Worm (Caenorhabditis elegans) whole organism, L1 larva: Measurements from ENCODE around the gene clc-8.

ENCODE experiments used
- C16A3.4 ChIP-seq: fragments of 150-350 bp; optimal IDR thresholded peaks from 2 replicates; lab custom pipeline; 2014; ENCODE audit warnings: missing biosample characterization, missing genetic modification characterization
- ama-1 ChIP-seq: fragments of 150-350 bp; optimal IDR thresholded peaks from 2 replicates; lab custom pipeline; 2014
- blmp-1 ChIP-seq: fragments of 150-350 bp; optimal IDR thresholded peaks from 2 replicates; lab custom pipeline; 2014; ENCODE audit warnings: missing biosample characterization, missing genetic modification characterization
- ceh-8 ChIP-seq: fragments of 200-800 bp; sonication (Bioruptor generic); optimal IDR thresholded peaks from 2 replicates; lab custom pipeline; 2018; ENCODE audit warnings: mild to moderate bottlenecking, missing genetic modification characterization, moderate library complexity, missing compliant biosample characterization
- dpl-1 ChIP-seq, 3 experiments: fragments of 150-350 bp in 2 of 3; sonication (generic microtip) in 1 of 3; optimal IDR thresholded peaks; 2 replicates each; lab custom pipeline; 2014 to 2017; ENCODE audit warnings: missing biosample characterization in 3 of 3, missing genetic modification characterization in 3 of 3, missing genetic modification reagents in 3 of 3
- efl-1 ChIP-seq, 4 experiments: fragments of 150-350 bp; optimal IDR thresholded peaks in 3 of 4; peaks in 1 of 4; 1 replicate in 1 of 4; 2 replicates in 3 of 4; lab custom pipeline; 2014; ENCODE audit warnings: missing biosample characterization in 2 of 4, missing genetic modification characterization in 2 of 4, missing genetic modification reagents in 2 of 4
- efl-3 ChIP-seq: fragments of 200-800 bp; sonication (Bioruptor generic); optimal IDR thresholded peaks from 2 replicates; lab custom pipeline; 2018; ENCODE audit warnings: mild to moderate bottlenecking, missing genetic modification characterization, missing compliant biosample characterization
- elt-2 ChIP-seq: sonication (generic microtip); optimal IDR thresholded peaks from 2 replicates; lab custom pipeline; 2016; ENCODE audit warnings: missing genetic modification characterization, mild to moderate bottlenecking, inconsistent platforms, missing compliant biosample characterization, missing genetic modification reagents
- elt-3 ChIP-seq, 6 experiments: fragments of 150-350 bp in 1 of 6; sonication (generic microtip); optimal IDR thresholded peaks; 2 replicates each; lab custom pipeline; 2017 to 2018; ENCODE audit warnings: missing biosample characterization in 6 of 6, missing genetic modification characterization in 6 of 6, inconsistent platforms in 1 of 6
- ets-5 ChIP-seq: fragments of 200-800 bp; sonication (Bioruptor generic); IDR thresholded peaks from 2 replicates; pipeline ENCODE4 v1.3.6; 2022; ENCODE audit warnings: missing genetic modification characterization, missing compliant biosample characterization
- fkh-10 ChIP-seq: sonication (generic microtip); optimal IDR thresholded peaks from 2 replicates; lab custom pipeline; 2017; ENCODE audit warnings: missing biosample characterization, missing genetic modification reagents, missing genetic modification characterization
- fos-1 ChIP-seq: fragments of 150-350 bp; optimal IDR thresholded peaks from 2 replicates; lab custom pipeline; 2014; ENCODE audit warnings: missing biosample characterization, missing genetic modification characterization
- hpl-2 ChIP-seq: fragments of 150-350 bp; optimal IDR thresholded peaks from 2 replicates; lab custom pipeline; 2014; ENCODE audit warnings: missing biosample characterization, missing genetic modification reagents, missing genetic modification characterization
- lin-13 ChIP-seq: fragments of 150-350 bp; optimal IDR thresholded peaks from 2 replicates; lab custom pipeline; 2014; ENCODE audit warnings: missing biosample characterization, missing genetic modification reagents, missing genetic modification characterization
- lin-14 ChIP-seq: fragments of 200-800 bp; sonication (Bioruptor generic); optimal IDR thresholded peaks from 2 replicates; lab custom pipeline; 2018; ENCODE audit warnings: mild to moderate bottlenecking, missing genetic modification characterization, moderate library complexity, missing compliant biosample characterization
- lin-15B ChIP-seq: fragments of 150-350 bp; sonication (generic microtip); optimal IDR thresholded peaks from 3 replicates; lab custom pipeline; 2014; ENCODE audit warnings: missing biosample characterization, missing genetic modification characterization
- lin-35 ChIP-seq, 2 experiments: fragments of 150-350 bp; optimal IDR thresholded peaks; 2 replicates each; lab custom pipeline; 2014; ENCODE audit warnings: missing biosample characterization in 2 of 2, missing genetic modification characterization in 2 of 2, missing genetic modification reagents in 2 of 2
- lin-39 ChIP-seq: fragments of 150-350 bp; optimal IDR thresholded peaks from 2 replicates; lab custom pipeline; 2014; ENCODE audit warnings: missing biosample characterization, missing genetic modification reagents, missing genetic modification characterization
- lsy-2 ChIP-seq, 2 experiments: fragments of 150-350 bp; optimal IDR thresholded peaks; 2 replicates each; lab custom pipeline; 2014; ENCODE audit warnings: missing biosample characterization in 2 of 2, missing genetic modification characterization in 2 of 2
- mab-9 ChIP-seq: fragments of 200-800 bp; sonication (Bioruptor generic); IDR thresholded peaks from 2 replicates; pipeline ENCODE4 v1.3.6; 2022; ENCODE audit warnings: missing genetic modification reagents, missing genetic modification characterization, missing compliant biosample characterization
- mdl-1 ChIP-seq, 2 experiments: fragments of 150-350 bp; optimal IDR thresholded peaks; 2 replicates each; lab custom pipeline; 2014 to 2017; ENCODE audit warnings: missing biosample characterization in 2 of 2, missing genetic modification characterization in 2 of 2, inconsistent platforms in 1 of 2
- nhr-11 ChIP-seq: fragments of 150-350 bp; optimal IDR thresholded peaks from 2 replicates; lab custom pipeline; 2014; ENCODE audit warnings: missing biosample characterization, missing genetic modification characterization
- nhr-19 ChIP-seq: fragments of 200-800 bp; sonication (Bioruptor generic); conservative IDR thresholded peaks from 2 replicates; pipeline ENCODE4 v1.3.6; 2022; ENCODE audit warnings: missing genetic modification characterization, missing compliant biosample characterization
- nhr-20 ChIP-seq: sonication (generic microtip); optimal IDR thresholded peaks from 2 replicates; lab custom pipeline; 2016; ENCODE audit warnings: mild to moderate bottlenecking, missing genetic modification characterization, missing compliant biosample characterization
- nhr-237 ChIP-seq: fragments of 150-350 bp; optimal IDR thresholded peaks from 2 replicates; lab custom pipeline; 2014; ENCODE audit warnings: missing biosample characterization, missing genetic modification characterization
- nhr-47 ChIP-seq: sonication (generic microtip); optimal IDR thresholded peaks from 2 replicates; lab custom pipeline; 2016; ENCODE audit warnings: mild to moderate bottlenecking, missing genetic modification characterization, moderate library complexity, missing compliant biosample characterization
- nhr-85 ChIP-seq: sonication (generic microtip); peaks from one replicate; lab custom pipeline; 2016; ENCODE audit warnings: missing genetic modification characterization, inconsistent platforms, missing compliant biosample characterization
- nhr-90 ChIP-seq: sonication (generic microtip); optimal IDR thresholded peaks from 2 replicates; lab custom pipeline; 2016; ENCODE audit warnings: mild to moderate bottlenecking, missing genetic modification characterization, missing compliant biosample characterization; ENCODE audit not compliant: poor library complexity
- rnt-1 ChIP-seq: sonication (generic microtip); optimal IDR thresholded peaks from 2 replicates; lab custom pipeline; 2016; ENCODE audit warnings: mild to moderate bottlenecking, missing genetic modification characterization, moderate library complexity, missing compliant biosample characterization
- skn-1 ChIP-seq: fragments of 150-350 bp; optimal IDR thresholded peaks from 2 replicates; lab custom pipeline; 2014; ENCODE audit warnings: missing biosample characterization, missing genetic modification characterization
- snpc-4 ChIP-seq: fragments of 150-350 bp; optimal IDR thresholded peaks from 2 replicates; lab custom pipeline; 2014; ENCODE audit warnings: missing biosample characterization, missing genetic modification characterization
- snu-23 ChIP-seq: sonication (generic microtip); optimal IDR thresholded peaks from 2 replicates; lab custom pipeline; 2016; ENCODE audit warnings: missing genetic modification characterization, missing compliant biosample characterization
- swsn-7 ChIP-seq: sonication (generic microtip); optimal IDR thresholded peaks from 2 replicates; lab custom pipeline; 2016; ENCODE audit warnings: missing genetic modification characterization, missing compliant biosample characterization
- tbx-2 ChIP-seq: sonication (generic microtip); optimal IDR thresholded peaks from 2 replicates; lab custom pipeline; 2016; ENCODE audit warnings: missing genetic modification characterization, missing compliant biosample characterization
- unc-30 ChIP-seq: sonication (generic microtip); optimal IDR thresholded peaks from 2 replicates; lab custom pipeline; 2017; ENCODE audit warnings: missing biosample characterization, missing genetic modification characterization
- zip-4 ChIP-seq: fragments of 200-800 bp; sonication (Bioruptor generic); optimal IDR thresholded peaks from 2 replicates; lab custom pipeline; 2018; ENCODE audit warnings: mild to moderate bottlenecking, missing genetic modification characterization, moderate library complexity, missing compliant biosample characterization

clc-8 gene

ce11 chrIV:14444077-14444476, 50.1 kb downstream of the clc-8 start, which contains the start of gene tra-3:
tra-3 (minus strand) TSS chrIV:14444183.
- TF ChIP-seq hpl-2 (GFP tag; lab: Kevin White, UChicago) (no peak), efl-3 (GFP tag; lab: Kevin White, UChicago) (no peak), unc-30 (no peak), mab-9 (GFP tag; lab: Robert Waterston, UW) (no peak), fos-1 (tag; lab: Kevin White, UChicago) (no peak), nhr-19 (GFP tag; lab: Robert Waterston, UW) (no peak), nhr-11 (tag; lab: Kevin White, UChicago) (no peak), elt-2 (tag; lab: Kevin White, UChicago) (no peak), fkh-10 (no peak), ets-5 (no peak), swsn-7 (tag; lab: Kevin White, UChicago) (no peak), ama-1 (lab: Kevin White, UChicago) (no peak), zip-4 (no peak)

DNA sequence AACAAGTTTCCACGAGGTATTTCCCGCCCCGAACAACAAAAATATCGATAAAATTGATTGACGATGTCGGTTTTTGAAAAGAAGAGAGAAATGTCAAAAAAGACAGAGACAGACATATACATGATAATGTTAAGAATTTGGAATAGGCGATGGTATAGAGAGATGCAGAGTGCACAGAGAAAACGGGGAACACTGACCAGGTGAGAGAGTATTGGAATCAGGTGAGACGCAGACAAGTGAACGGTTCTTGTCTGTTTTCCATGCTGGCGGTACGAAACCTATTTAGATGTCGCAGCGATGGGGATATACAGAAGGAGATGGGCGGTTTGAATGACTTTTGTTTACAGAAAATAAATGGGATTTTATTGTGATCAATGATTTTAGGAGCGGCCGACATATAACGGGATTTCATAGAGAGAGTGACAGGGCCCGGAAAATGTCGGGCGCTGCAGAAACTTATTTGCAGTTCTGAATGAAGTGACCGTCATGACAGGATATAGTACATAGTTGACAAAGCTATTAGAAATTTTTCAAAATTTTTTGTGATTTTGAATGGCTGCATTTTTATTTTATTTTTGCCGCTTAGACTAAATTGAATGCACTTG, 51.4 kb downstream of the clc-8 start:
- peak; percentile 57 for TF ChIP-seq nhr-20 (tag; lab: Kevin White, UChicago)
- TF ChIP-seq lin-39 (tag; lab: Kevin White, UChicago) = no peak
- TF ChIP-seq lin-13 = peak; percentile 47
- TF ChIP-seq snu-23 (GFP tag; lab: Kevin White, UChicago) = peak; percentile 70
- no peak for TF ChIP-seq C16A3.4 (tag; lab: Kevin White, UChicago)
- peak; percentile 84 for TF ChIP-seq lin-14 (GFP tag; lab: Kevin White, UChicago)
- peak in 1 of 3 experiments; percentile 3 for TF ChIP-seq dpl-1 (GFP tag; optimal IDR thresholded peaks at IDR 0.05; lab: Kevin White, UChicago)
- peak; percentile 31; the same call in 1 of the 2 replicates for TF ChIP-seq nhr-19 (GFP tag; lab: Robert Waterston, UW)
- peak in 2 of 6 experiments; percentile 74 to 76 for TF ChIP-seq elt-3 (tag; optimal IDR thresholded peaks at IDR 0.05; lab: Kevin White, UChicago)
- no peak for TF ChIP-seq lin-15B
- TF ChIP-seq nhr-85 (tag; lab: Kevin White, UChicago) = peak; percentile 89
- peak; percentile 69 for TF ChIP-seq blmp-1 (tag; lab: Kevin White, UChicago)
- TF ChIP-seq nhr-237 (tag; lab: Kevin White, UChicago) = no peak
- peak; percentile 93 for TF ChIP-seq snpc-4
- peak in 1 of 2 experiments; percentile 51 for TF ChIP-seq mdl-1 (tag; optimal IDR thresholded peaks at IDR 0.05; lab: Kevin White, UChicago)
- peak; percentile 18 for TF ChIP-seq tbx-2
- TF ChIP-seq lin-35 (GFP tag; optimal IDR thresholded peaks at IDR 0.05; lab: Kevin White, UChicago) = peak in 1 of 2 experiments; percentile 59
- peak; percentile 31 for TF ChIP-seq nhr-47
- TF ChIP-seq efl-1 (optimal IDR thresholded peaks at IDR 0.05; lab: Kevin White, UChicago) = peak; percentile 22 to 42
- peak; percentile 11 to 88 for TF ChIP-seq efl-1 (GFP tag; optimal IDR thresholded peaks at IDR 0.05 in 1 of 2; lab: Kevin White, UChicago)
- TF ChIP-seq nhr-90 (tag; lab: Kevin White, UChicago) = peak; percentile 71
- TF ChIP-seq skn-1 (tag; lab: Kevin White, UChicago) = peak; percentile 12
- TF ChIP-seq rnt-1 (tag; lab: Kevin White, UChicago) = no peak
- peak; percentile 8 to 23 for TF ChIP-seq lsy-2 (tag; optimal IDR thresholded peaks at IDR 0.05; lab: Kevin White, UChicago)
- TF ChIP-seq ceh-8 (GFP tag; lab: Kevin White, UChicago) = no peak
